Fruit fly (Drosophila melanogaster) whole organism: Measurements from ENCODE around the gene CG13043.

ENCODE experiments used
- CG8478 ChIP-seq: fragments of >200 bp; optimal IDR thresholded peaks from 2 replicates; lab custom pipeline; 2018; ENCODE audit warnings: inconsistent platforms
- Dll ChIP-seq: fragments of >200 bp; optimal IDR thresholded peaks from 2 replicates; lab custom pipeline; 2017
- EcR ChIP-seq, 2 experiments: fragments of >200 bp; optimal IDR thresholded peaks; 2 replicates each; lab custom pipeline; 2017; ENCODE audit warnings: missing biosample characterization in 2 of 2, missing genetic modification characterization in 2 of 2, missing genetic modification reagents in 2 of 2
- pan ChIP-seq: fragments of >200 bp; optimal IDR thresholded peaks from 2 replicates; lab custom pipeline; 2017
- psq ChIP-seq: fragments of >200 bp; optimal IDR thresholded peaks from 2 replicates; lab custom pipeline; 2017
- usp ChIP-seq: fragments of >200 bp; optimal IDR thresholded peaks from 2 replicates; lab custom pipeline; 2017; ENCODE audit warnings: missing biosample characterization, missing genetic modification characterization, mixed read lengths

Gene CG13043

DNA sequence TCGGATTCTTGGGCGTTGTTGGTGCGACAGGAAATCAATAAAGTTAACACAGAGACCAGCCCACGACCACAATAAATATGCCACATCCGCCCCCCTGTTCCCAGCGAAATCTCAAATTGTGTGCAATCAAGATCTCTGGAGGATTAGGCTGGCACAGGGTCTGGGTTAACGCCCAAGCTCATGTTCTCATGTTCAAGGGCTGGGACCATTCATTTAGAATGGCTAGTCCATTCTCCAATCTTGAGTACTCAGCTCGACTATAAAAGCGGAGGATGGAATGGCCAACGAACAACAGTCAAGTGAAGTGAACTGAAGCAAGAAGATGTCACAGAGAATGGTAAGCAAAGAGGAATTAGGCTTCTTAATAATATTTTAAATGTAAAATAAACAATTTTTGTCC, 27.3 kb upstream of the CG13043 start, which contains the start of gene CG13056:
Gene CG13056 (plus strand): TSS at position 301 of the 400 bp plus-strand sequence.
- TF ChIP-seq pan (lab: Kevin White, UChicago) = no peak

DNA sequence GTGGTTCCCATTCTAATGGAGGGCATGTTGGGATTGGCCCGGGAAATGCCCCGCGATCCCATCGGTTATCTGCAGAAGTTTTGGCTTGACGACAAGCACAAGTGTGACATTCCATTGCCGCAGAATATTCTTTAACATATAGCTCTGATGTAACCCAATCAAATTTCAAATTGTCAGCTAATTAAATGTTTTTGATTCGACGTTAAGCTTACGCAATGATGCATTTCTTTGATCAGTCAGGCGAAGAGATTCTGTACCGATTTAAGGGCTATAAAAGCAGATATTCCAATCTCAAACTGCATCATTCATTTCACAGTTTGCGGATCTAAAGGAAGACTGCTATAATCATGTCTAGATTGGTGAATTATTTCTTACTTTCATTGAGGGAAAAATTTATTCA, 26.0 kb upstream of the CG13043 start, which contains the start of gene retinin:
Gene retinin (plus strand): TSS at position 301 of the 400 bp plus-strand sequence.
- no peak for TF ChIP-seq usp (GFP tag; lab: Kevin White, UChicago)
- TF ChIP-seq Dll = no peak
- no peak for TF ChIP-seq pan (lab: Kevin White, UChicago)
- TF ChIP-seq EcR (GFP tag; optimal IDR thresholded peaks at IDR 0.05; lab: Kevin White, UChicago) = no peak
- TF ChIP-seq CG8478 = no peak
- TF ChIP-seq psq (lab: Kevin White, UChicago) = no peak

DNA sequence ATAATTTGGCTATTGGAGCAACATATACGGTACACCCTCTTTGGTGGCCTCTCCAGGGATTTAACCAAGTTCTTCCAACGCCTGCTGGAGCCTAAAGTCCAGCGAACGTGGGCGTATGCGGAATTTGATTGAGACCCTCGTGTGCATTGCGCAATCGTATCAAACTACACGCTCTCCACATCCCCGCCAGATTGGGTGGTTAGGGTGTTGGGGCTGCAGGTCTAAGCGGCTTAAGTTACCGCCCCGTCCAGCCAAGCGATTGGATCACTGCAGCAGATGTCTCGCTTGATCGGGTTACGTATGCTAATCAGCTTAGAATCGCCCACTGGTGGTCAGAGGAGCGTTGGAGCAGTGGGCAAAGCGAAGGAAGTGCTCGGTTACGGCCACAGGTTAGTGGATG, 25.1 kb upstream of the CG13043 start, which contains the start of gene CG33060:
Gene CG33060 (plus strand): TSS at position 301 of the 400 bp plus-strand sequence.
- TF ChIP-seq psq (lab: Kevin White, UChicago) (no peak), Dll (no peak), usp (GFP tag; lab: Kevin White, UChicago) (no peak), CG8478 (no peak), EcR (GFP tag; optimal IDR thresholded peaks at IDR 0.05; lab: Kevin White, UChicago) (no peak), pan (lab: Kevin White, UChicago) (no peak)

DNA sequence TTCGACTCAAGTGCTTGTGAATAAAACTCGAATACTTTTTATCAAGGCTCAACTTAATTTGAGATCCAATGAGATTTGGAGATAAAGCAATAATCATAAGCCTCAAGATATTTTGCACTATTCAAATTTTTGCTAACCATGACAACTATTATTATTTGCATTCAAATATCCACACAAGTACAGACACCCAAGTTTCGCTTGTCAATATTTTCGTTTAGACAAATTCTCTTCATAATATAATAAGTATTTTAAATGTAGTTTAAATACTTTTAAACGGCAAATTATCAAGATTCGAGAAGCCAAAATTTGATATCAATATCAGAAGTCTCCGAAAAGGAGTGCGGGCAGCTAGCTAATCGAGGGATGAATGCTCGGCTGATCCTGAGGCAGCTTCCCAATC, 23.8 kb upstream of the CG13043 start, which contains the start of gene CG33061:
Gene CG33061 (plus strand): TSS at position 301 of the 400 bp plus-strand sequence.
- TF ChIP-seq usp (GFP tag; lab: Kevin White, UChicago) (no peak), pan (lab: Kevin White, UChicago) (no peak), EcR (GFP tag; optimal IDR thresholded peaks at IDR 0.05; lab: Kevin White, UChicago) (no peak)

DNA sequence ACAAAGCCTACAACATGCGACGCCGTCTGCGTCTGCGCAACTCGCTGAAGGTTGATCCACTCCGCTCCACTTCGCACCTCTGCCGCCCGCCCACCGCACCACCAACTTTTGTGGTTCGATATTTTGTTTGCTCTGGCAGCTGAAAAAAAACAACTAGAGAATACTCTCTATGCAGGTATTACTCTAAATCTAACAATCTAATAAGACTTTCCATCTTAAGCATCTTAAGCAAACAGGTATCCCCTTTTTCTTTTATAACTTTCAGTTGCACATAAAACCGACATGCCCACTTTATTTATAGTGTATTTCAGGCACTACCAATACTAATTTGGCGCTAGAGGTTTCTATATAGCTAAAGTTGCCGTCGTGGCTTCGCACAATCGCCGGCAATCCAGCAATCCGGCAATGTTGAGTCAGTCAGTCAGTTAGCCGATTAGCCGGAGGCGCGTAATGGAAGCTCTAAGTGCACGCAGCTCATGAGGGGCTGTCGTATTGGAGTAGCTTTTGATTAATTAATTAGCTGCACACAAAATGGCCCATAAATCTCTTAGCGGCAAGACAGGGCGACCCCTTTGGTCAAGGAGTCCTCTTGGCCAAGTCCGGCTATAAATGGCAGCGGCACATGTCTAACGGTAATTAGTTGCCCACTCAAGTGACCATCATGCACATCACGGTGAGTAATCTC, 22.7 kb upstream of the CG13043 start, which contains the start of gene CG13058:
Gene CG13058 (plus strand): TSS at position 635 of the 685 bp plus-strand sequence.
- TF ChIP-seq psq (lab: Kevin White, UChicago) = no peak

DNA sequence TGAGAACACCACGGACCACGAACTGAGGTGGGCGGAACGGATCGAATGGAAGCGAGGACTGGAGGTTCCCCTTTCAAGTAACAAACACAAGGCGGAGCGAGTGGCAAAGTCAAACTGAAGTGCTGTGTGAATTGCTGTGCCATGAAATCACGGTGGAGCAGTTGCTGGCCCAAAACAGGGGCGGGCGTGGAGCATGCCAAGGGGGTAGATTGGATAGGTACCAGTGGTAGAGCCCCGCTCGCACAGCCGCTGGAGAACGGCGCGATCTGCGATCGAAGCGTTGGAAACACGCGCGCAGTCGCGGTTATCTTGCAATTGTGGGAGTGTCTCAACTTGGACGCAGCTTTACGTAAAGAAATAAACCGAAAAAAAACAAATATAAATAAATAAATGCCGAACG, 22.1 kb upstream of the CG13043 start, which contains the start of gene CG13038:
Gene CG13038 (minus strand): TSS at position 118 of the 400 bp plus-strand sequence.
- TF ChIP-seq usp (GFP tag; lab: Kevin White, UChicago) (no peak), Dll (no peak), psq (lab: Kevin White, UChicago) (no peak), pan (lab: Kevin White, UChicago) (no peak), CG8478 (no peak), EcR (GFP tag; optimal IDR thresholded peaks at IDR 0.05; lab: Kevin White, UChicago) (no peak)

DNA sequence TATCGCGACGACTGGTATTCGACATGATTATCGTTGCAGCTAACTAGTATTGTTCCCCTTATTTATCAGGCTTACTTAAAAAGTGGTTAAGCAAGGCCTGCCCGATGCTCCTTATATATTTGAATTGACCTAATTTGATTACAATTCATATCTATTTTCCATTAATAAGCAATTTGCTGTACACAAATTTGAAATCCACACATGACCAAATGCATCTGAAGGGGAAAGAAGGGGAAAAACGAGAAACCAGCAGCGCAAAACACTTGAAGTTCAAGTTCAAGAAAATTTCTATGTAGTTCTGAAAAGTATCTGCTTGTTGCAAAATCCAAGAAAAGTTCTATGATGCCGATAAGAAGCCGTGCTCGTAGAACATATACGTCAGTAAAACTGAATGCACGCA, 21.0 kb upstream of the CG13043 start, which contains the start of the genes CG13040 and CG13039:
Gene CG13040 (minus strand): TSS at position 101 of the 400 bp plus-strand sequence.
Gene CG13039 (minus strand): TSS at position 106 of the 400 bp plus-strand sequence.
- TF ChIP-seq pan (lab: Kevin White, UChicago) = no peak
- no peak for TF ChIP-seq EcR (GFP tag; optimal IDR thresholded peaks at IDR 0.05; lab: Kevin White, UChicago)
- TF ChIP-seq usp (GFP tag; lab: Kevin White, UChicago) = no peak
- TF ChIP-seq CG8478 = no peak
- TF ChIP-seq psq (lab: Kevin White, UChicago) = no peak

DNA sequence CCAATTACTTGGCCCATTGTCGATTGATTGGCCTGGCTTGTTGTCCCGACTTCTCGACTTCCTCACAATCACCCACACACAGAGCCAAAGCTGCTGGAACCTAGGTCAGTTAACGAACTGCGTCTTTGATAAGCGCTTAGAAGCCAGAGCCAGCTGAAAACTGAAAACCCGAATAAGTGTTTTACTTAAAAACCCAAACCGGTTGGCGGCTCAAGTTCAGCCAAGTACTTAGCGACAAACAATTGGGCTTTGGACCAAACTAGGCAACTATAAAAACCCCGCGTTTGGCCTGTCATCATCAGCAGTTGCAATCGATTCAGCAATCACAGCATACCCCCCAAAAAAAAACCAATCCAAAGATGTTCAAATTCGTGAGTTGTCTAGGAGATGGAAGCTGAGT, 17.7 kb upstream of the CG13043 start, which contains the start of gene CG13059:
Gene CG13059 (plus strand): TSS at position 301 of the 400 bp plus-strand sequence.
- TF ChIP-seq usp (GFP tag; lab: Kevin White, UChicago) (no peak), Dll (no peak), EcR (GFP tag; optimal IDR thresholded peaks at IDR 0.05; lab: Kevin White, UChicago) (no peak), psq (lab: Kevin White, UChicago) (no peak), CG8478 (no peak), pan (lab: Kevin White, UChicago) (no peak)

DNA sequence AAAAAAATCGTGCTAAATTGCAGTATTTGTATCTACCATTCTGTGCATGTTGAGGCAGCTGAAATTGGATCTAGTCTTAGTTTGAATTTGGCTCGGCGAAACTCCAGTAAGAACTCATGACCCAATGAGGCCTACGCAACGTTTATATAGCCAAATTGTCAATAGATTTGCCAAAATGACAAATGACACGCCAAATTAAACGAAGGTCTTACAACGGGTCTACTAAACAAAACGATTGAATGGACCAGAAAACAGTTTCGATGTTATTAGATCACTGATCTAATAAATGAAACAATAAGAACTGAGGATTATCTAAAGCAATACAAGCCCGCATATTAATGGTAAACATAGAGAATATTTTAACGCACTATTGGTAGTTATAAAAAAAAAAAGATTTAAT, 15.5 kb upstream of the CG13043 start, which contains the start of gene CG42718:
Gene CG42718 (minus strand): TSS at position 101 of the 400 bp plus-strand sequence.
- TF ChIP-seq Dll (no peak), EcR (GFP tag; optimal IDR thresholded peaks at IDR 0.05; lab: Kevin White, UChicago) (no peak), pan (lab: Kevin White, UChicago) (no peak), psq (lab: Kevin White, UChicago) (no peak), CG8478 (no peak), usp (GFP tag; lab: Kevin White, UChicago) (no peak)

DNA sequence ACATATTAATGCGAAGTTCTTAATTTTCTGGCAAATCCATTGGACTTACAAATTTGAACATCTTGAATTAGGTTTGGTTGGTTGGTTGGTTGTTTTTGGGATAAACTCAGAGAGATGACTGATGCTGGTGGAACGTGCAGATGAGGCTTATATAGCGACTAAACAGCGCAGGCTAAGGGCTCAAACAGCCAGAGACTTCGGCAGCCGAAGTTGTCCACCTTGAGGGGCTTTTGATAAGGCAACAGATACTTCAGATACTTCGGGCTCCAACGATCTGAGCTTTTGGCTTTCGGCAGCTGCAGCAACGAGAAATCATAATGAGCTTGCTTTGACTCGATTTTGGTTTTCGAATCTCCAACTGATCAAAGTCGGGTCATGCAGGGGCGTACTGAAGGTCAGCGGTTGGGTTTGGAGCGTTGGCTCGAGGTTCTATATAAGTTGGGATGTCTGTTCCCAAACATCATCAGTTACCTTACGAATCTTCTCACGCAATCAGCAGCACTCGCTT, 13.8 kb upstream of the CG13043 start, which contains the start of the genes CG13041 and CG13060:
Gene CG13041 (minus strand): TSS at position 128 of the 508 bp plus-strand sequence.
Gene CG13060 (plus strand): TSS at position 458 of the 508 bp plus-strand sequence.
- no peak for TF ChIP-seq EcR (GFP tag; optimal IDR thresholded peaks at IDR 0.05; lab: Kevin White, UChicago)
- no peak for TF ChIP-seq usp (GFP tag; lab: Kevin White, UChicago)
- no peak for TF ChIP-seq psq (lab: Kevin White, UChicago)
- no peak for TF ChIP-seq CG8478

DNA sequence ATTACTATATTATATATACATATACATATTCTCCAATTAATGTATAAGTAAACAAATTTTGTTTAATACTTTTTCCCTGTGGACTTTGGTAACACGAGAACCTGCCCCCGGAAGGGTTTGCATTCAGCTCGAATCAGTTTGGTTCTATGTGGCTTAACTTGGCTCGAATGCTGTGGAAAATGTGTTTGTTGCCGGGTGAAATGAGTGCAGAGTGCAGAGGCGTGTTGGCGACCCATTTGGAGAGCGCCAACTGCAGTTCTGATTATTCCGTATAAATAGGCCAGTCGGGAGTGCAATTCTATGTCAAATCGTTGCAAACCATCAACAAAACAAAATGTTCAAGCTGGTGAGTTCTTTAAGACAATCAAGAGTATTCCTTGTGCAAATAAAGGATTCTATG, 12.1 kb upstream of the CG13043 start, which contains the start of gene Nplp3:
Gene Nplp3 (plus strand): TSS at position 301 of the 400 bp plus-strand sequence.
- TF ChIP-seq CG8478 (no peak), pan (lab: Kevin White, UChicago) (no peak), psq (lab: Kevin White, UChicago) (no peak), EcR (GFP tag; optimal IDR thresholded peaks at IDR 0.05; lab: Kevin White, UChicago) (no peak), usp (GFP tag; lab: Kevin White, UChicago) (no peak), Dll (no peak)

DNA sequence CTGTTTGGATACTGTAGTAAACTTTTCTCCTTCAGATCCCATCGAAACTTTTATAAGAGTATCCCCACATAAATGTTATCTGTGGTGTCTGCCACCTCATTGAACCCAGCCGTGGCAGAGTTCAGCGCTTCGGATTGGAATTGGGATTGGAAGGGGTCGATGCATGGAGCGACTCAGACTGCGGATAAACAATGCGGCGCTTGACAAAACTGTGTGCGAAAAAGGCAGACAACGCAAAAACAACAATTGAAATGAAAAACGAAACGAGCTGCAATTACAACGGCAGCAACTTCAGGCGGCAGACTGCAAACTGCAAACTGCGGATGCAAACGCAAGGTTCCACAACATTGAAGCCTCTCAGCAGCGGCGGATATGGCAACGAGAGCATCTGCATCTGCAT, 8.3 kb upstream of the CG13043 start, which contains the start of gene CG13062:
Gene CG13062 (plus strand): TSS at position 301 of the 400 bp plus-strand sequence.
- TF ChIP-seq EcR (GFP tag; optimal IDR thresholded peaks at IDR 0.05; lab: Kevin White, UChicago) (no peak), pan (lab: Kevin White, UChicago) (no peak), Dll (no peak), psq (lab: Kevin White, UChicago) (no peak), usp (GFP tag; lab: Kevin White, UChicago) (no peak), CG8478 (no peak)
